Fruit fly (Drosophila melanogaster): Measurements from ENCODE around the gene CG16972.

DNA sequence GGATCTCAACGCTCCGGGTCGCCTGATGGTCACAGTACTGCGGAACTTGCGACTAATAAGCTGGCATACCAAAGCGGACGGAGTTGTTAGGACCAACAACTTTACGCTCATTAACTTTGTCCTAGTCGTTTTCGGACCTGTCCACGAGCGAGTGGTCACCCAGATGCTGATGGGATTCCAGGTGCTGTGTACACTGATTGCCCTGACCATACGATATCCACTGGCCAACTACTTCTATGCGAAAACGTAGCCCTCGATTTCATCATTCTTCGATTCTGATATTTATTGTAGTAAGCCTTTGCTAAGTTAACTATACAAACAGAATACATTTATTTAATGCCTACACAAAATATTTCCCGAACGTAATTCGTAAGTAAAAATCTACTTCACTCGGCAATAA lies 19.9 kb downstream of the CG16972 start, which contains the start of gene Rsph1:
- TF ChIP-seq CG6854 (GFP tag; optimal IDR thresholded peaks at IDR 0.05), result no peak
- TF ChIP-seq Hr38 (GFP tag; optimal IDR thresholded peaks at IDR 0.05), result no peak
- TF ChIP-seq Lpt (GFP tag; optimal IDR thresholded peaks at IDR 0.05), result no peak
- TF ChIP-seq CG1621 (tag; optimal IDR thresholded peaks at IDR 0.05), result no peak
- TF ChIP-seq fd59A (GFP tag; optimal IDR thresholded peaks at IDR 0.05), result no peak
- TF ChIP-seq CG3919 (GFP tag; optimal IDR thresholded peaks at IDR 0.05), result no peak
- no peak for TF ChIP-seq dsx (GFP tag; optimal IDR thresholded peaks at IDR 0.05; ENCODE audit: poor library complexity, severe bottlenecking)
- no peak for TF ChIP-seq eg (GFP tag; IDR thresholded peaks at IDR 0.05)

Measured in whole organism, prepupa.